Worm (Caenorhabditis elegans) whole organism, L4 larva: ENCODE measurements around the gene srbc-59.
A peak's percentile ranks its signal among the peaks of the same experiment; 100 is the strongest.

Experiments
- F10B5.3 ChIP-seq: sonication (generic microtip); optimal IDR thresholded peaks from 2 replicates; lab custom pipeline; 2016; ENCODE audit warnings: mild to moderate bottlenecking, missing genetic modification characterization, missing compliant biosample characterization
- F49E8.2 ChIP-seq: sonication (generic microtip); optimal IDR thresholded peaks from 2 replicates; lab custom pipeline; 2016; ENCODE audit warnings: missing compliant biosample characterization, mild to moderate bottlenecking, missing genetic modification characterization, borderline replicate concordance
- R02D3.7 ChIP-seq: fragments of 150-350 bp; sonication (generic microtip); optimal IDR thresholded peaks from 3 replicates; lab custom pipeline; 2014; ENCODE audit warnings: missing biosample characterization, missing genetic modification characterization
- T26A8.4 ChIP-seq: fragments of 200-800 bp; sonication (Bioruptor generic); IDR thresholded peaks from 2 replicates; pipeline ENCODE4 v1.3.6; 2022; ENCODE audit warnings: missing genetic modification characterization, missing compliant biosample characterization
- ZK337.2 ChIP-seq: fragments of 200-800 bp; sonication (Bioruptor generic); IDR thresholded peaks from 2 replicates; pipeline ENCODE4 v1.3.6; 2022; ENCODE audit warnings: missing genetic modification reagents, missing genetic modification characterization, missing compliant biosample characterization
- aha-1 ChIP-seq: fragments of 150-350 bp; peaks from one replicate; lab custom pipeline; 2014; ENCODE audit warnings: missing biosample characterization, missing genetic modification characterization
- aly-2 ChIP-seq: sonication (generic microtip); optimal IDR thresholded peaks from 2 replicates; lab custom pipeline; 2018; ENCODE audit warnings: missing biosample characterization, missing genetic modification characterization
- ama-1 ChIP-seq: fragments of 150-350 bp; optimal IDR thresholded peaks from 2 replicates; lab custom pipeline; 2014; ENCODE audit warnings: inconsistent platforms, mixed read lengths
- arid-1 ChIP-seq: fragments of 200-800 bp; sonication (Bioruptor generic); conservative IDR thresholded peaks from 2 replicates; pipeline ENCODE4 v1.3.6; 2022; ENCODE audit warnings: missing genetic modification reagents, missing genetic modification characterization, missing compliant biosample characterization
- ceh-32 ChIP-seq: sonication (generic microtip); optimal IDR thresholded peaks from 2 replicates; lab custom pipeline; 2016; ENCODE audit warnings: mild to moderate bottlenecking, missing genetic modification characterization, missing compliant biosample characterization; ENCODE audit not compliant: poor library complexity
- ctbp-1 ChIP-seq: fragments of 200-800 bp; sonication (Bioruptor generic); IDR thresholded peaks from 2 replicates; pipeline ENCODE4 v1.3.6; 2022; ENCODE audit warnings: missing genetic modification reagents, missing genetic modification characterization, missing compliant biosample characterization
- daf-16 ChIP-seq, 3 experiments: sonication (generic microtip); optimal IDR thresholded peaks; 2 replicates each; lab custom pipeline; 2016 to 2017; ENCODE audit warnings: missing genetic modification characterization in 3 of 3, missing genetic modification reagents in 3 of 3, mild to moderate bottlenecking in 2 of 3, missing compliant biosample characterization in 2 of 3, missing biosample characterization in 1 of 3, moderate library complexity in 1 of 3
- daf-19 ChIP-seq: fragments of 200-800 bp; sonication (Bioruptor generic); conservative IDR thresholded peaks from 2 replicates; pipeline ENCODE4 v1.3.6; 2022; ENCODE audit warnings: missing genetic modification characterization, missing compliant biosample characterization
- dpl-1 ChIP-seq: fragments of 150-350 bp; optimal IDR thresholded peaks from 2 replicates; lab custom pipeline; 2014; ENCODE audit warnings: missing biosample characterization, missing genetic modification reagents, missing genetic modification characterization
- duxl-1 ChIP-seq: sonication (generic microtip); optimal IDR thresholded peaks from 2 replicates; lab custom pipeline; 2016; ENCODE audit warnings: mild to moderate bottlenecking, missing genetic modification characterization, moderate library complexity, missing compliant biosample characterization; ENCODE audit not compliant: poor library complexity
- fos-1 ChIP-seq: fragments of 150-350 bp; optimal IDR thresholded peaks from 2 replicates; lab custom pipeline; 2014; ENCODE audit warnings: missing biosample characterization, missing genetic modification characterization
- hmg-1.1 ChIP-seq: fragments of 200-800 bp; sonication (Bioruptor generic); IDR thresholded peaks from 2 replicates; pipeline ENCODE4 v1.3.6; 2022; ENCODE audit warnings: missing genetic modification reagents, missing genetic modification characterization, missing compliant biosample characterization
- lin-1 ChIP-seq: fragments of 200-800 bp; sonication (Bioruptor generic); IDR thresholded peaks from 2 replicates; pipeline ENCODE4 v1.3.6; 2022; ENCODE audit warnings: missing genetic modification reagents, missing genetic modification characterization, missing compliant biosample characterization
- lin-38 ChIP-seq: fragments of 200-800 bp; sonication (Bioruptor generic); IDR thresholded peaks from 2 replicates; pipeline ENCODE4 v1.3.6; 2022; ENCODE audit warnings: missing genetic modification reagents, missing genetic modification characterization, missing compliant biosample characterization
- lsy-2 ChIP-seq, 2 experiments: fragments of 150-350 bp in 1 of 2; sonication (generic microtip) in 1 of 2; optimal IDR thresholded peaks; 2 replicates each; lab custom pipeline; 2014 to 2017; ENCODE audit warnings: missing biosample characterization in 2 of 2, missing genetic modification characterization in 2 of 2
- nhr-102 ChIP-seq: sonication (generic microtip); optimal IDR thresholded peaks from 2 replicates; lab custom pipeline; 2016; ENCODE audit warnings: mild to moderate bottlenecking, missing genetic modification characterization, moderate library complexity, missing compliant biosample characterization
- nhr-25 ChIP-seq: sonication (generic microtip); optimal IDR thresholded peaks from 2 replicates; lab custom pipeline; 2017; ENCODE audit warnings: missing genetic modification characterization, mild to moderate bottlenecking, missing compliant biosample characterization, antibody characterized with exemption, moderate library complexity, borderline replicate concordance; ENCODE audit not compliant: insufficient read depth
- nhr-28 ChIP-seq: fragments of 150-350 bp; optimal IDR thresholded peaks from 2 replicates; lab custom pipeline; 2014; ENCODE audit warnings: missing biosample characterization, missing genetic modification characterization
- nhr-41 ChIP-seq: fragments of 200-800 bp; sonication (Bioruptor generic); IDR thresholded peaks from 2 replicates; pipeline ENCODE4 v1.3.6; 2022; ENCODE audit warnings: missing genetic modification reagents, missing genetic modification characterization, missing compliant biosample characterization
- nhr-42 ChIP-seq: fragments of 200-800 bp; sonication (Bioruptor generic); IDR thresholded peaks from 2 replicates; pipeline ENCODE4 v1.3.6; 2022; ENCODE audit warnings: missing genetic modification characterization, missing compliant biosample characterization
- nhr-77 ChIP-seq: fragments of 150-350 bp; optimal IDR thresholded peaks from 2 replicates; lab custom pipeline; 2014; ENCODE audit warnings: missing biosample characterization, missing genetic modification characterization
- pha-4 ChIP-seq, 2 experiments: fragments of 150-350 bp in 1 of 2; fragments of 200-800 bp in 1 of 2; sonication (Bioruptor generic) in 1 of 2; IDR thresholded peaks in 1 of 2; optimal IDR thresholded peaks in 1 of 2; 2 replicates each; pipeline versions ENCODE4 v1.3.6 to Lab custom; 2014 to 2022; ENCODE audit warnings: missing genetic modification characterization in 2 of 2, missing genetic modification reagents in 2 of 2, missing biosample characterization in 1 of 2, missing compliant biosample characterization in 1 of 2
- pqm-1 ChIP-seq: sonication (generic microtip); optimal IDR thresholded peaks from 2 replicates; lab custom pipeline; 2017; ENCODE audit warnings: missing biosample characterization, missing genetic modification characterization
- rbr-2 ChIP-seq: sonication (generic microtip); optimal IDR thresholded peaks from 2 replicates; lab custom pipeline; 2016; ENCODE audit warnings: missing genotype, missing genetic modification characterization, missing compliant biosample characterization
- saeg-2 ChIP-seq: fragments of 200-800 bp; sonication (Bioruptor generic); IDR thresholded peaks from 2 replicates; pipeline ENCODE4 v1.3.6; 2022; ENCODE audit warnings: missing genetic modification reagents, missing genetic modification characterization, missing compliant biosample characterization
- snpc-1.2 ChIP-seq: fragments of 200-800 bp; sonication (Bioruptor generic); IDR thresholded peaks from 2 replicates; pipeline ENCODE4 v1.3.6; 2022; ENCODE audit warnings: missing genetic modification reagents, missing genetic modification characterization, missing compliant biosample characterization
- tag-97 ChIP-seq: fragments of 200-800 bp; sonication (Bioruptor generic); IDR thresholded peaks from 2 replicates; pipeline ENCODE4 v1.3.6; 2022; ENCODE audit warnings: missing genetic modification characterization, missing compliant biosample characterization
- unc-130 ChIP-seq: sonication (generic microtip); optimal IDR thresholded peaks from 2 replicates; lab custom pipeline; 2016; ENCODE audit warnings: missing genetic modification reagents, missing genetic modification characterization, missing compliant biosample characterization
- zag-1 ChIP-seq: fragments of 150-350 bp; optimal IDR thresholded peaks from 2 replicates; lab custom pipeline; 2014; ENCODE audit warnings: missing biosample characterization, missing genetic modification characterization
- ztf-7 ChIP-seq: fragments of 150-350 bp; optimal IDR thresholded peaks from 2 replicates; lab custom pipeline; 2014; ENCODE audit warnings: missing biosample characterization, missing genetic modification characterization

srbc-59 gene

DNA sequence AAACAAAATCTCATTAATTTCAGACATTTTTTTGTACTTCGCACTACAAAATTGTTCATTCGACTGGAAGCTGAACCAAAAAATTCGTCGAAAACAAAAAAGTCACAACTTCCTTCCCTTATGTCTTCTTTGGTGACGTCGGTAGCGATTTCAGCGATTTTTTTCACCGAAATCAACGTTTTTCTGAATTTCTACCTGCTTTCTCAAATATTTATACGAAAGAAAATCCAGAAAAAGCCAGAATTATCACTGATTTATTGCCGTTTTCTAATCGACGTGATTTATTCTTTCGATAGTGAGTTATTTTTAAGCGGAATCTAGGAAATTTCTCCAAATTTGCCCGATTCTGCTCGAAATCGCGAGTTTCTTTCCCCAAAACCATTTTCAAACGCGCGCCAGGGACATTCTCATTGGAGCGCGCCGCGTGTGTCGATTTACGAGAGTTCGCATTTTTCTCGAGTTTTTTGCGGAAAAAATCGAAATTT is 3.5 kb upstream of the srbc-59 start, which contains the start of gene srbc-58:
Gene srbc-58, plus strand, starts transcription at position 121 of the 485 bp plus-strand sequence.
- TF ChIP-seq ama-1: peak; percentile 69
- TF ChIP-seq tag-97 (GFP tag; lab: Robert Waterston, UW): no peak
- TF ChIP-seq daf-19: no peak
- no peak for TF ChIP-seq daf-16 (GFP tag; optimal IDR thresholded peaks at IDR 0.05; lab: Kevin White, UChicago)
- peak; percentile 14 for TF ChIP-seq daf-16 (tag; optimal IDR thresholded peaks at IDR 0.05; lab: Kevin White, UChicago)
- peak; percentile 11; the same call in 1 of the 2 replicates for TF ChIP-seq pha-4 (GFP tag; IDR thresholded peaks at IDR 0.05; lab: Robert Waterston, UW)
- TF ChIP-seq pha-4 (tag; optimal IDR thresholded peaks at IDR 0.05; lab: Kevin White, UChicago): no peak
- no peak for TF ChIP-seq pqm-1 (tag; lab: Kevin White, UChicago)
- TF ChIP-seq lsy-2 (tag; optimal IDR thresholded peaks at IDR 0.05; lab: Kevin White, UChicago): peak in 1 of 2 experiments; percentile 52
- TF ChIP-seq arid-1 (GFP tag; lab: Robert Waterston, UW): peak; percentile 70
- no peak for TF ChIP-seq zag-1
- 0 out of 2 replicates have a peak, but pooled peaks have one; percentile 35 for TF ChIP-seq snpc-1.2
- peak; percentile 87 for TF ChIP-seq lin-38 (GFP tag; lab: Robert Waterston, UW)
- TF ChIP-seq aha-1: peak; percentile 68
- 0 out of 2 replicates have a peak, but pooled peaks have one; percentile 21 for TF ChIP-seq ctbp-1 (GFP tag; lab: Robert Waterston, UW)
- TF ChIP-seq rbr-2 (tag; lab: Kevin White, UChicago): peak; percentile 21
- TF ChIP-seq unc-130 (GFP tag; lab: Kevin White, UChicago): peak; percentile 6
- no peak for TF ChIP-seq nhr-25
- 0 out of 2 replicates have a peak, but pooled peaks have one; percentile 38 for TF ChIP-seq nhr-42
- no peak for TF ChIP-seq hmg-1.1
- no peak for TF ChIP-seq nhr-102 (tag; lab: Kevin White, UChicago)
- peak; percentile 86 for TF ChIP-seq F49E8.2 (tag; lab: Kevin White, UChicago)
- 0 out of 2 replicates have a peak, but pooled peaks have one; percentile 63 for TF ChIP-seq T26A8.4 (GFP tag; lab: Robert Waterston, UW)
- TF ChIP-seq R02D3.7: peak; percentile 60
- TF ChIP-seq, all 104 proteins: peak for 15

DNA sequence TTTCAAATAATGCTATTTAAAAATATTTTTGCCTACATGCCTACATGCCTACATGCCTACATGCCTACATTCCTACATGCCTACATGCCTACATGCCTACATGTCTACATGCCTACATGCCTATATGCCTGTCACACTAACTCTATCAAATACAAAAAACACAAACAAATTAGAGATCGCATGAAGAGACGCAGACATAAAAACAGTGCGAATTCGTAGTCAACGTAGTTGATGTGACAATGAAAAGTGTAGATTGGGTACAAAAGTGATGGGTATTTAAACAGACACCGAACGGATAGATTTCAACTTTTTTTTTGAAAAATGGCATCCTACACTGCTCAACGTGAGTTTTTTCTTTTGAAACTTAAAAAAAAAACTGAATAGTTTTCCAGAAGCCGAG is 1.2 kb upstream of the srbc-59 start, which contains the start of gene R09E12.9:
Gene R09E12.9, plus strand, starts transcription at position 316 of the 400 bp plus-strand sequence.
- TF ChIP-seq nhr-42 (peak; percentile 95), F10B5.3 (tag; lab: Kevin White, UChicago) (no peak), duxl-1 (tag; lab: Kevin White, UChicago) (peak; percentile 20), fos-1 (tag; lab: Kevin White, UChicago) (no peak), nhr-77 (peak; percentile 100), dpl-1 (GFP tag; lab: Kevin White, UChicago) (peak; percentile 3), nhr-28 (tag; lab: Kevin White, UChicago) (peak; percentile 100)
- TF ChIP-seq, all 104 proteins: peak for 5

DNA sequence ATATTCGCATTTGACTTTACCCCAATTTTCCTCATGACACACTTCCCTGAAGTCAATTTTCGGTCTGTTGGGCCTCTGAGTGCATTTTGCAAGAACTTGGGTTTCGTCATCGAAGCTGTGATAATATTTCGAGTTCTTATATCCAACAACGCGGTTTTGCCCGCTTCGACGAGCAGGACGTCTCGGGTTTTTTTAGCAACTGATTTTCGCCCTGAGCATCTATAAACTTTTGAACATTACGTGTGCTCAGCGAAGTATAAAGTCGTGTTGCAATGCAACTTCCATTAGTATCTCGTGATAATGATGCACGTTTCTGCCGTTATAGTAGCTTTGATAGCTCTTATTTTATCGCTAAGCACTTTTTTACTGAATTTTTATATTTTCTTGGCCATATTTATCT is 1.6 kb downstream of the srbc-59 start, which contains the start of gene srbc-60:
Gene srbc-60, plus strand, starts transcription at position 301 of the 400 bp plus-strand sequence.
- TF ChIP-seq ZK337.2 (GFP tag; lab: Robert Waterston, UW) (no peak), ztf-7 (tag; lab: Kevin White, UChicago) (no peak), saeg-2 (GFP tag; lab: Robert Waterston, UW) (no peak), lin-1 (no peak), duxl-1 (tag; lab: Kevin White, UChicago) (no peak), snpc-1.2 (no peak), nhr-41 (GFP tag; lab: Robert Waterston, UW) (no peak), rbr-2 (tag; lab: Kevin White, UChicago) (no peak), aly-2 (tag; lab: Kevin White, UChicago) (no peak), ceh-32 (no peak)
- TF ChIP-seq, all 104 proteins: peak for 0
